Worm (Caenorhabditis elegans) whole organism, mixed stage, embryonic: ENCODE measurements around the gene ptr-16.

Source experiments
- M03D4.4 ChIP-seq: sonication (generic microtip); optimal IDR thresholded peaks from 2 replicates; lab custom pipeline; 2017; ENCODE audit warnings: mild to moderate bottlenecking, missing genetic modification characterization, missing compliant biosample characterization
- bed-3 ChIP-seq: fragments of 200-800 bp; sonication (Bioruptor generic); optimal IDR thresholded peaks from 3 replicates; lab custom pipeline; 2018; ENCODE audit warnings: mild to moderate bottlenecking, missing genetic modification characterization, moderate library complexity, missing compliant biosample characterization
- blmp-1 ChIP-seq: fragments of 150-350 bp; optimal IDR thresholded peaks from 2 replicates; lab custom pipeline; 2014; ENCODE audit warnings: missing biosample characterization, missing genetic modification characterization
- ceh-39 ChIP-seq: fragments of 150-350 bp; optimal IDR thresholded peaks from 2 replicates; lab custom pipeline; 2014; ENCODE audit warnings: missing biosample characterization, missing genetic modification characterization
- ceh-43 ChIP-seq: fragments of 200-800 bp; sonication (Bioruptor generic); optimal IDR thresholded peaks from 2 replicates; lab custom pipeline; 2018; ENCODE audit warnings: mild to moderate bottlenecking, missing genetic modification characterization, moderate library complexity, missing compliant biosample characterization
- ceh-83 ChIP-seq: fragments of 200-800 bp; sonication (Bioruptor generic); optimal IDR thresholded peaks from 2 replicates; lab custom pipeline; 2018; ENCODE audit warnings: mild to moderate bottlenecking, missing genetic modification characterization, missing compliant biosample characterization
- ces-1 ChIP-seq: fragments of 150-350 bp; optimal IDR thresholded peaks from 2 replicates; lab custom pipeline; 2014; ENCODE audit warnings: missing biosample characterization, missing genetic modification reagents, missing genetic modification characterization
- cnd-1 ChIP-seq: fragments of 200-800 bp; sonication (Bioruptor generic); optimal IDR thresholded peaks from 2 replicates; lab custom pipeline; 2018; ENCODE audit warnings: mild to moderate bottlenecking, missing genetic modification characterization, missing compliant biosample characterization
- drap-1 ChIP-seq: fragments of 200-800 bp; sonication (Bioruptor generic); optimal IDR thresholded peaks from 3 replicates; lab custom pipeline; 2018; ENCODE audit warnings: mild to moderate bottlenecking, missing genetic modification characterization, missing compliant biosample characterization
- elt-1 ChIP-seq: sonication (generic microtip); optimal IDR thresholded peaks from 2 replicates; lab custom pipeline; 2017; ENCODE audit warnings: missing genetic modification characterization, mild to moderate bottlenecking, missing compliant biosample characterization, antibody characterized with exemption, moderate library complexity, borderline replicate concordance; ENCODE audit not compliant: insufficient read depth
- elt-3 ChIP-seq: fragments of 150-350 bp; optimal IDR thresholded peaks from 2 replicates; lab custom pipeline; 2014; ENCODE audit warnings: missing biosample characterization, missing genetic modification characterization
- ham-2 ChIP-seq: fragments of 200-800 bp; sonication (Bioruptor generic); optimal IDR thresholded peaks from 2 replicates; lab custom pipeline; 2018; ENCODE audit warnings: mild to moderate bottlenecking, missing genetic modification characterization, missing compliant biosample characterization
- hlh-1 ChIP-seq: fragments of 150-350 bp; optimal IDR thresholded peaks from 2 replicates; lab custom pipeline; 2014; ENCODE audit warnings: missing biosample characterization, missing genetic modification reagents, missing genetic modification characterization
- lin-13 ChIP-seq: fragments of 150-350 bp; optimal IDR thresholded peaks from 2 replicates; lab custom pipeline; 2014; ENCODE audit warnings: missing biosample characterization, missing genetic modification characterization
- lin-32 ChIP-seq: fragments of 200-800 bp; sonication (Bioruptor generic); optimal IDR thresholded peaks from 2 replicates; lab custom pipeline; 2018; ENCODE audit warnings: mild to moderate bottlenecking, missing genetic modification characterization, missing compliant biosample characterization
- lsy-2 ChIP-seq: fragments of 150-350 bp; optimal IDR thresholded peaks from 2 replicates; lab custom pipeline; 2014; ENCODE audit warnings: missing biosample characterization, missing genetic modification characterization
- mep-1 ChIP-seq: fragments of 150-350 bp; optimal IDR thresholded peaks from 2 replicates; lab custom pipeline; 2017; ENCODE audit warnings: missing biosample characterization, missing genetic modification reagents, missing genetic modification characterization, inconsistent platforms
- nhr-2 ChIP-seq: fragments of 150-350 bp; optimal IDR thresholded peaks from 2 replicates; lab custom pipeline; 2014; ENCODE audit warnings: missing biosample characterization, missing genetic modification characterization
- nhr-237 ChIP-seq: fragments of 150-350 bp; optimal IDR thresholded peaks from 2 replicates; lab custom pipeline; 2014; ENCODE audit warnings: missing biosample characterization, missing genetic modification characterization
- nhr-28 ChIP-seq: fragments of 150-350 bp; optimal IDR thresholded peaks from 2 replicates; lab custom pipeline; 2014; ENCODE audit warnings: missing biosample characterization, missing genetic modification characterization
- pha-4 ChIP-seq: fragments of 150-350 bp; optimal IDR thresholded peaks from 2 replicates; lab custom pipeline; 2018; ENCODE audit warnings: missing biosample characterization, missing genetic modification reagents, missing genetic modification characterization
- sptf-1 ChIP-seq: sonication (generic microtip); optimal IDR thresholded peaks from 2 replicates; lab custom pipeline; 2017; ENCODE audit warnings: mild to moderate bottlenecking, missing genetic modification characterization, moderate library complexity, missing compliant biosample characterization
- tbx-8 ChIP-seq: fragments of 200-800 bp; sonication (Bioruptor generic); optimal IDR thresholded peaks from 2 replicates; lab custom pipeline; 2018; ENCODE audit warnings: mild to moderate bottlenecking, missing genetic modification characterization, moderate library complexity, missing compliant biosample characterization
- unc-120 ChIP-seq: sonication (generic microtip); optimal IDR thresholded peaks from 2 replicates; lab custom pipeline; 2017; ENCODE audit warnings: missing genetic modification characterization, missing compliant biosample characterization; ENCODE audit not compliant: poor library complexity, severe bottlenecking
- unc-39 ChIP-seq: fragments of 150-350 bp; optimal IDR thresholded peaks from 2 replicates; lab custom pipeline; 2014; ENCODE audit warnings: missing biosample characterization, missing genetic modification characterization
- zip-8 ChIP-seq: fragments of 150-350 bp; optimal IDR thresholded peaks from 2 replicates; lab custom pipeline; 2014; ENCODE audit warnings: missing biosample characterization, missing genetic modification characterization
- ztf-11 ChIP-seq: fragments of 150-350 bp; optimal IDR thresholded peaks from 2 replicates; lab custom pipeline; 2014; ENCODE audit warnings: missing biosample characterization, missing genetic modification characterization

The ptr-16 gene

ce11 chrV:1155914-1156313 lies 9.6 kb upstream of the ptr-16 start, which contains the start of gene cmd-1:
Gene cmd-1 (plus strand): TSS chrV:1156271.
- TF ChIP-seq bed-3 (GFP tag; lab: Kevin White, UChicago): no peak
- peak; percentile 39 for TF ChIP-seq ces-1 (GFP tag; lab: Kevin White, UChicago)
- peak; percentile 31 for TF ChIP-seq elt-3

ce11 chrV:1156431-1156830 lies 9.1 kb upstream of the ptr-16 start:
- TF ChIP-seq bed-3 (GFP tag; lab: Kevin White, UChicago): no peak
- TF ChIP-seq mep-1: no peak
- TF ChIP-seq zip-8 (tag; lab: Kevin White, UChicago): no peak
- no peak for TF ChIP-seq ceh-83 (GFP tag; lab: Kevin White, UChicago)
- TF ChIP-seq hlh-1 (tag; lab: Kevin White, UChicago): no peak
- no peak for TF ChIP-seq cnd-1 (tag; lab: Kevin White, UChicago)
- no peak for TF ChIP-seq unc-120 (tag; lab: Kevin White, UChicago)
- no peak for TF ChIP-seq ceh-39 (tag; lab: Kevin White, UChicago)
- no peak for TF ChIP-seq lin-13
- no peak for TF ChIP-seq M03D4.4 (tag; lab: Kevin White, UChicago)
- no peak for TF ChIP-seq ham-2 (GFP tag; lab: Kevin White, UChicago)

- no peak for TF ChIP-seq unc-120 (tag; lab: Kevin White, UChicago)
- TF ChIP-seq elt-3: no peak
- TF ChIP-seq lin-32 (GFP tag; lab: Kevin White, UChicago): no peak
- no peak for TF ChIP-seq ceh-83 (GFP tag; lab: Kevin White, UChicago)
- no peak for TF ChIP-seq zip-8 (tag; lab: Kevin White, UChicago)
- no peak for TF ChIP-seq sptf-1 (tag; lab: Kevin White, UChicago)
- no peak for TF ChIP-seq ztf-11 (tag; lab: Kevin White, UChicago)
- TF ChIP-seq bed-3 (GFP tag; lab: Kevin White, UChicago): no peak
- no peak for TF ChIP-seq lin-13
- no peak for TF ChIP-seq ces-1 (GFP tag; lab: Kevin White, UChicago)
- TF ChIP-seq lsy-2 (tag; lab: Kevin White, UChicago): no peak
- TF ChIP-seq ham-2 (GFP tag; lab: Kevin White, UChicago): no peak
- TF ChIP-seq ceh-39 (tag; lab: Kevin White, UChicago): no peak
- no peak for TF ChIP-seq drap-1 (GFP tag; lab: Kevin White, UChicago)
- no peak for TF ChIP-seq blmp-1 (tag; lab: Kevin White, UChicago)
- no peak for TF ChIP-seq nhr-28 (tag; lab: Kevin White, UChicago)
- TF ChIP-seq elt-1 (tag; lab: Kevin White, UChicago): no peak
- no peak for TF ChIP-seq M03D4.4 (tag; lab: Kevin White, UChicago)
- no peak for TF ChIP-seq mep-1
Measured at ce11 chrV:1157443-1157842, 8.1 kb upstream of the ptr-16 start.

- TF ChIP-seq blmp-1 (tag; lab: Kevin White, UChicago) (no peak), nhr-237 (tag; lab: Kevin White, UChicago) (no peak), lin-32 (GFP tag; lab: Kevin White, UChicago) (no peak), tbx-8 (GFP tag; lab: Kevin White, UChicago) (no peak), elt-1 (tag; lab: Kevin White, UChicago) (no peak)
Measured at ce11 chrV:1158247-1158646, 7.3 kb upstream of the ptr-16 start.

- no peak for TF ChIP-seq nhr-28 (tag; lab: Kevin White, UChicago)
- TF ChIP-seq ceh-43: no peak
- no peak for TF ChIP-seq lin-32 (GFP tag; lab: Kevin White, UChicago)
- no peak for TF ChIP-seq ham-2 (GFP tag; lab: Kevin White, UChicago)
- no peak for TF ChIP-seq unc-39 (tag; lab: Kevin White, UChicago)
- TF ChIP-seq mep-1: no peak
- no peak for TF ChIP-seq drap-1 (GFP tag; lab: Kevin White, UChicago)
- TF ChIP-seq lsy-2 (tag; lab: Kevin White, UChicago): no peak
- no peak for TF ChIP-seq pha-4 (tag; lab: Kevin White, UChicago)
- no peak for TF ChIP-seq ces-1 (GFP tag; lab: Kevin White, UChicago)
- TF ChIP-seq nhr-2 (tag; lab: Kevin White, UChicago): no peak
- TF ChIP-seq ceh-83 (GFP tag; lab: Kevin White, UChicago): no peak
- no peak for TF ChIP-seq lin-13
- TF ChIP-seq nhr-237 (tag; lab: Kevin White, UChicago): no peak
- no peak for TF ChIP-seq ztf-11 (tag; lab: Kevin White, UChicago)
- TF ChIP-seq unc-120 (tag; lab: Kevin White, UChicago): no peak
- TF ChIP-seq elt-3: no peak
- TF ChIP-seq, all 35 proteins: peak for 0
Measured at ce11 chrV:1160716-1161115, 4.8 kb upstream of the ptr-16 start.
